Fruit fly (Drosophila melanogaster): ENCODE data around the gene CG4592.
A peak's percentile ranks its signal among the peaks of the same experiment; 100 is the strongest.

CG4592 gene

dm6 chr2L:9911783-9912182 is 9.7 kb upstream of the CG4592 start (continued):
- TF ChIP-seq Pdp1 (GFP tag; optimal IDR thresholded peaks at IDR 0.05) (no peak), CG7745 (tag; optimal IDR thresholded peaks at IDR 0.05) (no peak), CG10366 (GFP tag; IDR thresholded peaks at IDR 0.05) (no peak), CG2199 (GFP tag; IDR thresholded peaks at IDR 0.05) (no peak), Xbp1 (GFP tag; optimal IDR thresholded peaks at IDR 0.05) (peak; percentile 39), CG13894 (tag; optimal IDR thresholded peaks at IDR 0.05) (no peak), sug (tag; optimal IDR thresholded peaks at IDR 0.05) (peak; percentile 7), bab2 (GFP tag; optimal IDR thresholded peaks at IDR 0.05) (no peak), CG15073 (GFP tag; optimal IDR thresholded peaks at IDR 0.05) (no peak), CG42726 (GFP tag; IDR thresholded peaks at IDR 0.05; ENCODE audit: partially characterized antibody) (no peak), CG4282 (GFP tag; optimal IDR thresholded peaks at IDR 0.05) (no peak), chn (GFP tag; optimal IDR thresholded peaks at IDR 0.05) (peak; percentile 2), CG43689 (GFP tag; IDR thresholded peaks at IDR 0.05) (no peak), CG1233 (GFP tag; optimal IDR thresholded peaks at IDR 0.05) (no peak), cas (GFP tag; IDR thresholded peaks at IDR 0.05) (no peak), corto (GFP tag; optimal IDR thresholded peaks at IDR 0.05) (no peak), Antp (GFP tag; optimal IDR thresholded peaks at IDR 0.05) (peak; percentile 35), fd64A (GFP tag; optimal IDR thresholded peaks at IDR 0.05) (no peak), odd (GFP tag; optimal IDR thresholded peaks at IDR 0.05) (no peak), Ssrp (tag; optimal IDR thresholded peaks at IDR 0.05) (no peak), eve (GFP tag; optimal IDR thresholded peaks at IDR 0.05) (no peak), Atf6 (GFP tag; IDR thresholded peaks at IDR 0.05) (peak; percentile 44; the same call in 1 of the 2 replicates), TFAM (GFP tag; optimal IDR thresholded peaks at IDR 0.05) (no peak), C15 (GFP tag; IDR thresholded peaks at IDR 0.05) (no peak), CG3995 (GFP tag; optimal IDR thresholded peaks at IDR 0.05) (peak; percentile 88), rib (GFP tag; IDR thresholded peaks at IDR 0.05) (no peak), sim (GFP tag; IDR thresholded peaks at IDR 0.05) (no peak), Oli (tag; optimal IDR thresholded peaks at IDR 0.05) (no peak), kni (GFP tag; optimal IDR thresholded peaks at IDR 0.05) (no peak), mam (GFP tag; optimal IDR thresholded peaks at IDR 0.05) (peak; percentile 38), GATAe (GFP tag; conservative IDR thresholded peaks at IDR 0.05) (no peak), CG30020 (tag; optimal IDR thresholded peaks at IDR 0.05) (no peak), CG16863 (GFP tag; optimal IDR thresholded peaks at IDR 0.05) (no peak), CG1603 (tag; optimal IDR thresholded peaks at IDR 0.05) (peak; percentile 8), trem (tag; optimal IDR thresholded peaks at IDR 0.05) (no peak), zfh2 (GFP tag; optimal IDR thresholded peaks at IDR 0.05) (peak; percentile 31), gem (tag; optimal IDR thresholded peaks at IDR 0.05) (peak; percentile 10), dm (GFP tag; optimal IDR thresholded peaks at IDR 0.05) (no peak), crc (GFP tag; optimal IDR thresholded peaks at IDR 0.05) (peak; percentile 44), NC2α (GFP tag; optimal IDR thresholded peaks at IDR 0.05) (no peak), CG3065 (GFP tag; optimal IDR thresholded peaks at IDR 0.05) (no peak), trh (GFP tag; optimal IDR thresholded peaks at IDR 0.05) (no peak), CG32767 (GFP tag; IDR thresholded peaks at IDR 0.05) (no peak), Awh (GFP tag; IDR thresholded peaks at IDR 0.05) (no peak), pita (GFP tag; optimal IDR thresholded peaks at IDR 0.05) (no peak), hkb (optimal IDR thresholded peaks at IDR 0.05) (no peak), hkb (GFP tag; IDR thresholded peaks at IDR 0.05) (peak; percentile 69), tx (GFP tag; optimal IDR thresholded peaks at IDR 0.05) (no peak), CG10979 (tag; optimal IDR thresholded peaks at IDR 0.05) (no peak), h (optimal IDR thresholded peaks at IDR 0.05) (no peak), CG8388 (GFP tag; optimal IDR thresholded peaks at IDR 0.05) (peak; percentile 41), her (GFP tag; optimal IDR thresholded peaks at IDR 0.05) (no peak), Sin3A (optimal IDR thresholded peaks at IDR 0.05) (no peak), CG15011 (GFP tag; optimal IDR thresholded peaks at IDR 0.05) (no peak)
